Worm (Caenorhabditis elegans) whole organism, L1 larva: ENCODE results near the gene ins-4.
"Not testable (repeated sequence)": the region's sequence is repeated elsewhere in the genome, so short reads cannot be mapped to it uniquely, and the experiment has no call there.

Experiments used
- C16A3.4 ChIP-seq: fragments of 150-350 bp; optimal IDR thresholded peaks from 2 replicates; lab custom pipeline; 2014; ENCODE audit warnings: missing biosample characterization, missing genetic modification characterization
- Y116A8C.19 ChIP-seq: sonication (generic microtip); optimal IDR thresholded peaks from 2 replicates; lab custom pipeline; 2016; ENCODE audit warnings: missing compliant biosample characterization, missing genetic modification characterization, borderline replicate concordance
- aha-1 ChIP-seq: fragments of 150-350 bp; optimal IDR thresholded peaks from 2 replicates; lab custom pipeline; 2014; ENCODE audit warnings: missing biosample characterization, missing genetic modification characterization
- alr-1 ChIP-seq: fragments of 200-800 bp; sonication (Bioruptor generic); optimal IDR thresholded peaks from 2 replicates; lab custom pipeline; 2018; ENCODE audit warnings: borderline replicate concordance, mild to moderate bottlenecking, missing genetic modification characterization, missing compliant biosample characterization
- aly-2 ChIP-seq: fragments of 150-350 bp; optimal IDR thresholded peaks from 2 replicates; lab custom pipeline; 2014; ENCODE audit warnings: missing biosample characterization, missing genetic modification characterization
- ceh-8 ChIP-seq: fragments of 200-800 bp; sonication (Bioruptor generic); optimal IDR thresholded peaks from 2 replicates; lab custom pipeline; 2018; ENCODE audit warnings: mild to moderate bottlenecking, missing genetic modification characterization, moderate library complexity, missing compliant biosample characterization
- ceh-88 ChIP-seq: fragments of 200-800 bp; sonication (Bioruptor generic); IDR thresholded peaks from 2 replicates; pipeline ENCODE4 v1.3.6; 2022; ENCODE audit warnings: missing genetic modification characterization, missing compliant biosample characterization
- ceh-90 ChIP-seq: sonication (generic microtip); optimal IDR thresholded peaks from 2 replicates; lab custom pipeline; 2016; ENCODE audit warnings: missing genetic modification characterization, missing compliant biosample characterization
- ces-1 ChIP-seq: fragments of 150-350 bp; optimal IDR thresholded peaks from 2 replicates; lab custom pipeline; 2014; ENCODE audit warnings: missing biosample characterization, missing genetic modification reagents, missing genetic modification characterization
- dsc-1 ChIP-seq: sonication (generic microtip); optimal IDR thresholded peaks from 2 replicates; lab custom pipeline; 2016; ENCODE audit warnings: mild to moderate bottlenecking, missing genetic modification characterization, missing compliant biosample characterization
- efl-3 ChIP-seq: fragments of 200-800 bp; sonication (Bioruptor generic); optimal IDR thresholded peaks from 2 replicates; lab custom pipeline; 2018; ENCODE audit warnings: mild to moderate bottlenecking, missing genetic modification characterization, missing compliant biosample characterization
- egl-27 ChIP-seq, 2 experiments: fragments of 150-350 bp in 1 of 2; sonication (generic microtip); optimal IDR thresholded peaks; 3 replicates each; lab custom pipeline; 2017 to 2018; ENCODE audit warnings: missing biosample characterization in 2 of 2, missing genetic modification characterization in 2 of 2, missing genetic modification reagents in 2 of 2
- fkh-8 ChIP-seq: sonication (generic microtip); optimal IDR thresholded peaks from 2 replicates; lab custom pipeline; 2016; ENCODE audit warnings: mild to moderate bottlenecking, missing genetic modification characterization, missing compliant biosample characterization
- lin-13 ChIP-seq: fragments of 150-350 bp; optimal IDR thresholded peaks from 2 replicates; lab custom pipeline; 2014; ENCODE audit warnings: missing biosample characterization, missing genetic modification reagents, missing genetic modification characterization
- mab-9 ChIP-seq: fragments of 200-800 bp; sonication (Bioruptor generic); IDR thresholded peaks from 2 replicates; pipeline ENCODE4 v1.3.6; 2022; ENCODE audit warnings: missing genetic modification reagents, missing genetic modification characterization, missing compliant biosample characterization
- nhr-11 ChIP-seq: fragments of 150-350 bp; optimal IDR thresholded peaks from 2 replicates; lab custom pipeline; 2014; ENCODE audit warnings: missing biosample characterization, missing genetic modification characterization
- nhr-12 ChIP-seq: sonication (generic microtip); optimal IDR thresholded peaks from 2 replicates; lab custom pipeline; 2017; ENCODE audit warnings: missing biosample characterization, missing genetic modification characterization
- nhr-28 ChIP-seq: fragments of 150-350 bp; optimal IDR thresholded peaks from 2 replicates; lab custom pipeline; 2014; ENCODE audit warnings: missing biosample characterization, missing genetic modification characterization
- nhr-71 ChIP-seq: sonication (generic microtip); optimal IDR thresholded peaks from 2 replicates; lab custom pipeline; 2016; ENCODE audit warnings: mild to moderate bottlenecking, missing genetic modification characterization, moderate library complexity, missing compliant biosample characterization
- nhr-76 ChIP-seq: sonication (generic microtip); optimal IDR thresholded peaks from 2 replicates; lab custom pipeline; 2017; ENCODE audit warnings: missing biosample characterization, missing genetic modification characterization
- nhr-77 ChIP-seq: fragments of 150-350 bp; optimal IDR thresholded peaks from 2 replicates; lab custom pipeline; 2014; ENCODE audit warnings: missing biosample characterization, missing genetic modification characterization
- nhr-84 ChIP-seq: sonication (generic microtip); optimal IDR thresholded peaks from 2 replicates; lab custom pipeline; 2017; ENCODE audit warnings: missing biosample characterization, missing genetic modification characterization
- nhr-85 ChIP-seq: sonication (generic microtip); peaks from one replicate; lab custom pipeline; 2016; ENCODE audit warnings: missing genetic modification characterization, inconsistent platforms, missing compliant biosample characterization
- pax-3 ChIP-seq: fragments of 200-800 bp; sonication (Bioruptor generic); optimal IDR thresholded peaks from 2 replicates; lab custom pipeline; 2018; ENCODE audit warnings: mild to moderate bottlenecking, missing genetic modification characterization, moderate library complexity, missing compliant biosample characterization
- snpc-4 ChIP-seq: fragments of 150-350 bp; optimal IDR thresholded peaks from 2 replicates; lab custom pipeline; 2014; ENCODE audit warnings: missing biosample characterization, missing genetic modification characterization
- sox-4 ChIP-seq: sonication (generic microtip); optimal IDR thresholded peaks from 2 replicates; lab custom pipeline; 2016; ENCODE audit warnings: missing genetic modification characterization, missing compliant biosample characterization
- unc-130 ChIP-seq: fragments of 150-350 bp; optimal IDR thresholded peaks from 2 replicates; lab custom pipeline; 2017; ENCODE audit warnings: missing biosample characterization, missing genetic modification characterization, inconsistent platforms
- unc-30 ChIP-seq: sonication (generic microtip); optimal IDR thresholded peaks from 2 replicates; lab custom pipeline; 2017; ENCODE audit warnings: missing biosample characterization, missing genetic modification characterization
- unc-62 ChIP-seq: fragments of 150-350 bp; optimal IDR thresholded peaks from 2 replicates; lab custom pipeline; 2014; ENCODE audit warnings: missing biosample characterization, missing genetic modification reagents, missing genetic modification characterization
- unc-86 ChIP-seq: sonication (generic microtip); optimal IDR thresholded peaks from 2 replicates; lab custom pipeline; 2016; ENCODE audit warnings: missing genetic modification characterization, missing compliant biosample characterization
- ztf-4 ChIP-seq: fragments of 150-350 bp; optimal IDR thresholded peaks from 2 replicates; lab custom pipeline; 2014; ENCODE audit warnings: missing biosample characterization, missing genetic modification characterization

The ins-4 gene

DNA sequence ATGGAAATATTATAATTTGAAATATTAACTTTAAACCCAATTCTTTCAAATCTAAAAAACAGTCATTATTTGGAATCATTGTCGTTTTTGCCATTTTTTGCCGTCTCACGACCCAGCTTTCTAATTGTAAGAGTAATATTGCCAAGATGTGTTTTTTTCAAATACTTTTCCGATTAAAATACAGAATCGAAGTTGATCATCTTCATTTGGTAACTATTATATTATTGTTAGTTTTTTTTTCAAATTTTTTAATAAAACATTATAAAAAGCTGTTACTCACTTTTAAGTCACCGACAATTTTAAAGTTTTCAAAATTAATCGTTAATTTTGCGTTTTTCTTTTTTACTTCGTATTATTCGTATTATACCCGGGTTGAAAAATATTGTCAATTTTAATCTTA is 1.1 kb downstream of the ins-4 start, which contains the start of gene ins-5:
Gene ins-5, plus strand, starts transcription at position 301 of the 400 bp plus-strand sequence.
- TF ChIP-seq egl-27 (tag; optimal IDR thresholded peaks at IDR 0.05; lab: Kevin White, UChicago) (no peak), unc-130 (tag; lab: Kevin White, UChicago) (no peak), alr-1 (tag; lab: Kevin White, UChicago) (no peak), ces-1 (GFP tag; lab: Kevin White, UChicago) (no peak), sox-4 (no peak), lin-13 (no peak), nhr-28 (tag; lab: Kevin White, UChicago) (no peak), unc-86 (tag; lab: Kevin White, UChicago) (no peak)

DNA sequence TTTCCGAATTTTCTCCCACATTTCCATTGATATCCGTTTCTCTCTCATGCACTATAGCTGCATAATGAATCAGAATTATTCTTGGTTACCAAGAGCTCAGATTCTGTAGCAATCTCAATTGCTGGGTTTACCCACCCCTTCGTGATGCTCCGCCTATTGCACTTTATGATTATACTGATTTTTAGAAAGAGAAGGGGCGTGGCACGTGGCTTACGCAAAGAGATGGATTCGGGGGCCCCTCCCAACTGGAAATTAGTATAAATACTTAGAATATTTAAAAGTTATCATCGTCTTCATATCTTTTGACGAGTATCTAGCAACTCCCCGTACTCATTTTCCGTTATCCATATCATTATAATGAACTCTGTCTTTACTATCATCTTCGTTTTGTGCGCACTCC is 4.0 kb downstream of the ins-4 start, which contains the start of gene ins-6:
Gene ins-6, plus strand, starts transcription at position 301 of the 400 bp plus-strand sequence.
- TF ChIP-seq nhr-11 (tag; lab: Kevin White, UChicago) (no peak), dsc-1 (no peak), C16A3.4 (tag; lab: Kevin White, UChicago) (no peak), snpc-4 (tag; lab: Kevin White, UChicago) (no peak), nhr-76 (tag; lab: Kevin White, UChicago) (no peak), pax-3 (tag; lab: Kevin White, UChicago) (no peak), fkh-8 (no peak), nhr-28 (tag; lab: Kevin White, UChicago) (no peak), ceh-8 (GFP tag; lab: Kevin White, UChicago) (no peak)

DNA sequence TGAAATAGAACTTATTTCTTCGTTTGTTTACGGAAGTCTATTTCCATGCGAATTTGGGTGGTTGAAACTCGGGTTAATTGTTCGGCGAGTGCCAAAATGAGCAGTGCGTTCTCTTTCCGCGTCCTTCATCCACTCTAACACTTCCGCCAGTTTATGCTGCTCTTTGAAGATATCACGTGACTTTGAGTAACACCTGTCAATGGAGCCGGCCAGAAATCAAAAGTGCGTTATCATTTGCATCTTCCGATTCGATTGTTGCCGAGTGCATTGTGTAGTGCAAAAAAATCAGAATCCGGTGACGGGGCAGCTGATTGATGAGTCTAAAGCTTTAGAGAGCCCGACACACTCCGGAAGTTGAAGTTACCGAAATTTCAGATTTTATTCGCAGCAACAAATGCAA is 4.8 kb downstream of the ins-4 start:
- no peak for TF ChIP-seq nhr-85 (tag; lab: Kevin White, UChicago)
- TF ChIP-seq nhr-71 = peak; percentile 50
- no peak for TF ChIP-seq Y116A8C.19 (tag; lab: Kevin White, UChicago)
- no peak for TF ChIP-seq nhr-77
- no peak for TF ChIP-seq nhr-12 (tag; lab: Kevin White, UChicago)

DNA sequence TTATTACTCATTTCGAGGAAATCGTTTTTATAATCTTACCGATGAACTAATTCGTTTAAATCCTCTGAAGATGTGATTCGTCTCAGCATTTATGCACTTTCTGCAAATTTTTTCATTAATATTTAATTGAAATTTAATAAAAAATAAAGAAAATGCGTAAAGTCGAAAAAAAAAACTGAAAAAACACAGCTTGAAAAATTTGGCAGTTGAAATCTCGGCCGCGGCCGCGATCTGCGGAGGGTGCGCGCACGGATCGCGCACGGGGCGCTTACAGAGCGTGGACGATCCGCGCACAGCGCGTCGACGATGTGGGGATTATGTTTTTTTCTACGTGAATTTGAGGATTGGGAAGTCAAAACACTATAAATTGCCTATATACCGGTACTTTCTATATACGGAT is 12.7 kb downstream of the ins-4 start, which contains the start of gene ZK84.4:
Gene ZK84.4, minus strand, starts transcription at position 101 of the 400 bp plus-strand sequence.
- TF ChIP-seq nhr-84 (tag; lab: Kevin White, UChicago); unc-62 (GFP tag; lab: Kevin White, UChicago); mab-9 (GFP tag; lab: Robert Waterston, UW): not testable (repeated sequence)

DNA sequence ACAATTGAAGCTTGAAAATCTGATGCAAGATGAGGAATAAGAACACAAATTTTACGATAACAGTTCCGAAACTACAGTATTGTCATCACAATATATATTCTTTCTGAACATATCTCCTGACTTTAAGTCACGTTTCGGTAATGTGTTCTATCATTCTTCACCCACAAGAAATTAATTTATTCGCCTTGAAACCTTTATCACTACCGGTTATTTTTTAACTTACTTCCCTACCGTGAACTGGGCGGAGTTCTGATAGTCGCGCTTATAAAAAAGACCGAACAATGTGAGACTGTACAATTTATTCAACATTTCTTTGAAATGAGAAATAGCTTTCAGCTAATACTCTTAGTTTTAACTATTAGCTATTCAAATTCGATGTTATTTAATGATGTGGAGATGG is 14.4 kb downstream of the ins-4 start, which contains the start of gene ins-20:
Gene ins-20, plus strand, starts transcription at position 301 of the 400 bp plus-strand sequence.
- TF ChIP-seq nhr-76 (tag; lab: Kevin White, UChicago) = no peak
- no peak for TF ChIP-seq unc-30 (tag; lab: Kevin White, UChicago)
- TF ChIP-seq ceh-8 (GFP tag; lab: Kevin White, UChicago) = no peak
- TF ChIP-seq efl-3 = no peak
- no peak for TF ChIP-seq ceh-90
- no peak for TF ChIP-seq snpc-4 (tag; lab: Kevin White, UChicago)
- no peak for TF ChIP-seq aly-2 (tag; lab: Kevin White, UChicago)
- no peak for TF ChIP-seq aha-1
- no peak for TF ChIP-seq sox-4
- TF ChIP-seq ceh-88 (GFP tag; lab: Robert Waterston, UW) = no peak
- no peak for TF ChIP-seq egl-27 (tag; optimal IDR thresholded peaks at IDR 0.05; lab: Kevin White, UChicago)
- no peak for TF ChIP-seq ztf-4 (tag; lab: Kevin White, UChicago)
- no peak for TF ChIP-seq dsc-1
- TF ChIP-seq unc-86 (tag; lab: Kevin White, UChicago) = no peak
- TF ChIP-seq fkh-8 = no peak
- TF ChIP-seq, all 84 proteins: peak for 0

DNA sequence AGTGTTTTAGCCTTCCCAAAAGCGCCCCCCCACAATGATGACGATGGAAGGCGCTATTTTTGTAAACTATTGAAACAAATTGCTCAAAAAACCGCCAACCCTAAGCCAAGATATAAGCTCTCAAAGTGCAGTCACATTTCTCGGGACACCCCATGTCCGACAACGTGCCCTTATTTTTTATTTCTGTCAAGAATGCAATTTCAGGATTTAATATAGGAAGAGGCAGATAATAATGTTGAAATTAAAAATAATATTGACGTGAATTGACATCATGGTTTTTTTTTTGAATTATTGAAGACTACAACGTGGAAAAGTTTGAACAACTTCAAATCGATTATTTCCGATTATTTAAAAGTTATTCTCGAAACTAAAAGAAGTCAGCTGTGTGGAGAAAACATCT is 17.9 kb downstream of the ins-4 start, which contains the start of gene ZK84.2:
Gene ZK84.2, plus strand, starts transcription at position 301 of the 400 bp plus-strand sequence.
- not testable (repeated sequence) for TF ChIP-seq nhr-76 (tag; lab: Kevin White, UChicago); snpc-4 (tag; lab: Kevin White, UChicago); lin-13
